Worm (Caenorhabditis elegans): ENCODE measurements around the gene F22B7.3.

The F22B7.3 gene

DNA sequence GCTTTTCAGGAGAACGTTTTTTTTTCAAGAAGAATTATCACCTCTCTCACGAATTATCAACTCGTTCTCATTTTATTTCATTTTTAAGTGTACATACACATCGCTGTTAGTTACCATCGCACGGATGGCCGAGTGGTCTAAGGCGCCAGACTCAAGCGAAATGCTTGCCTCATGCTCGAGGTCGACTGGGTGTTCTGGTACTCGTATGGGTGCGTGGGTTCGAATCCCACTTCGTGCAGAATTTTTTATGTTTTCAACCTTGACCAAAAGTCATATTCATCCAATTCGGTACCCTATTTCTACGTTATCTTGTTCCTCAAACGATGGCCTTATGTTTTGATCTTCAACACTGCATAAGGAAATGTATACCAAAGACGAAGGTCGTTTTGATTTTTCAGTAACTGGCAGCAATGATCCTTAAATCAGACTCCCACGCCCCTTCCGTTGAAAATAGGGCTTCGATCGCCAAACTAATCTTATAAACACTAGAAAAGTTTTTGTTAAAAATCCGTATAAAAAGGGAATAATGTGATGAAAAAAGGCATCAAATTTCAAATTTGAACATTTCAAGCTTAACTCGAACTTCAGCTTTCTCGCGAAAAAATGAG lies 9.4 kb upstream of the F22B7.3 start, which contains the start of gene fip-1:
TSS of gene fip-1 (plus strand) at position 558 of the 608 bp plus-strand sequence.
- TF ChIP-seq fkh-10 (GFP tag; optimal IDR thresholded peaks at IDR 0.05), result no peak
- no peak for TF ChIP-seq egl-27 (tag; optimal IDR thresholded peaks at IDR 0.05)
- TF ChIP-seq fos-1 (tag; optimal IDR thresholded peaks at IDR 0.05), result no peak
- no peak for TF ChIP-seq nhr-28 (tag; optimal IDR thresholded peaks at IDR 0.05)
- TF ChIP-seq pqm-1 (tag; optimal IDR thresholded peaks at IDR 0.05), result peak; percentile 9
- TF ChIP-seq nhr-43 (tag; optimal IDR thresholded peaks at IDR 0.05; ENCODE audit: poor library complexity, severe bottlenecking), result peak; percentile 9
- TF ChIP-seq elt-2 (tag; optimal IDR thresholded peaks at IDR 0.05), result peak; percentile 20
- no peak for TF ChIP-seq pha-4 (tag; optimal IDR thresholded peaks at IDR 0.05)
- TF ChIP-seq mdl-1 (tag; optimal IDR thresholded peaks at IDR 0.05), result no peak
- no peak for TF ChIP-seq nhr-237 (tag; optimal IDR thresholded peaks at IDR 0.05)

DNA sequence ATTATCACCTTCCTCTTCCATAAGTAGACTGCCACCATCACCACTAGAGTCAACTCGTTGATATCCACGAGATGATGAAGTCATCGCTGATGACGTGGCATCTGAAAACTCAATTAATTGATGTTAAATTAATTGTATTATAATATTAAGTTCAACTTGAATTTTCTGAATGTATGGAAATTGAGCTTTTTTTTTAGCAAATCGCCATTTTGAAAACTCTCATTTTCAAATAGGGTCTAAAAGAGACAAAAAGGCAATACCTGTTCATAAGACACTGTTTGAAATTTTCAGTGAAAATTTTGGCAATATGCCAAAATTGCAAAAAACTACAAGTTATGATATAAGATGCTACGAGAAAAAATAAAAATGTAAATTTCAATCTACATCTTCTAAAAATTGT lies 5.0 kb upstream of the F22B7.3 start, which contains the start of gene twk-7:
TSS of gene twk-7 (minus strand) at position 101 of the 400 bp plus-strand sequence.
- TF ChIP-seq egl-27 (tag; optimal IDR thresholded peaks at IDR 0.05), result no peak
- TF ChIP-seq elt-2 (tag; optimal IDR thresholded peaks at IDR 0.05), result no peak
- TF ChIP-seq sea-2 (GFP tag; optimal IDR thresholded peaks at IDR 0.05), result no peak
- TF ChIP-seq nhr-11 (tag; optimal IDR thresholded peaks at IDR 0.05), result no peak
- no peak for TF ChIP-seq fkh-10 (GFP tag; optimal IDR thresholded peaks at IDR 0.05)
- TF ChIP-seq pha-4 (tag; optimal IDR thresholded peaks at IDR 0.05), result no peak
- no peak for TF ChIP-seq lin-15B (tag; optimal IDR thresholded peaks at IDR 0.05)
- TF ChIP-seq zag-1 (tag; optimal IDR thresholded peaks at IDR 0.05), result no peak
- no peak for TF ChIP-seq skn-1 (tag; optimal IDR thresholded peaks at IDR 0.05)
- no peak for TF ChIP-seq snpc-4 (tag; optimal IDR thresholded peaks at IDR 0.05)
- TF ChIP-seq fkh-2 (tag; optimal IDR thresholded peaks at IDR 0.05), result no peak
- TF ChIP-seq nfya-1 (tag; optimal IDR thresholded peaks at IDR 0.05; ENCODE audit: insufficient read depth), result no peak
- no peak for TF ChIP-seq nhr-28 (tag; optimal IDR thresholded peaks at IDR 0.05)
- TF ChIP-seq nhr-77 (tag; optimal IDR thresholded peaks at IDR 0.05), result no peak
- TF ChIP-seq nhr-76 (tag; optimal IDR thresholded peaks at IDR 0.05), result no peak
- no peak for TF ChIP-seq ama-1 (optimal IDR thresholded peaks at IDR 0.05)
- TF ChIP-seq unc-39 (tag; optimal IDR thresholded peaks at IDR 0.05), result no peak
- TF ChIP-seq fos-1 (tag; optimal IDR thresholded peaks at IDR 0.05), result no peak
- no peak for TF ChIP-seq nhr-43 (tag; optimal IDR thresholded peaks at IDR 0.05; ENCODE audit: poor library complexity, severe bottlenecking)

DNA sequence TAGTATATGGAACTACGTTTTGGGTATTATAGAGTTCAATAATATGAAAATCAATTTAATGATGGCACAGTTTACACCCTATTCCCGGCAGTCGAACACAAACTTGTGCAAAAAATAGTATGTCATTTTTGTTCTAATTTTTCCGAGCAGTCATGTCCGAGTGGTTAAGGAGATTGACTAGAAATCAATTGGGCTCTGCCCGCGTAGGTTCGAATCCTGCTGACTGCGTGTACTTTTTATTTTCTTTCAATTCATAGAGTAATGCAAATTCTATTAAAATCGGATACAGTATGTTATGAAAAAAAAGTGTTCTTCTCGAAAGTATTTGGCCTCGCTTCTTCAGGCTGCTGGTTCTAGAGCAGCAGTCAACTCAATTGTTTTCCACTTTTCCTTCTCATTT lies 2.7 kb upstream of the F22B7.3 start:
- TF ChIP-seq nhr-43 (tag; optimal IDR thresholded peaks at IDR 0.05; ENCODE audit: poor library complexity, severe bottlenecking), result peak; percentile 40
- TF ChIP-seq elt-2 (tag; optimal IDR thresholded peaks at IDR 0.05), result peak; percentile 12
- no peak for TF ChIP-seq fos-1 (tag; optimal IDR thresholded peaks at IDR 0.05)

DNA sequence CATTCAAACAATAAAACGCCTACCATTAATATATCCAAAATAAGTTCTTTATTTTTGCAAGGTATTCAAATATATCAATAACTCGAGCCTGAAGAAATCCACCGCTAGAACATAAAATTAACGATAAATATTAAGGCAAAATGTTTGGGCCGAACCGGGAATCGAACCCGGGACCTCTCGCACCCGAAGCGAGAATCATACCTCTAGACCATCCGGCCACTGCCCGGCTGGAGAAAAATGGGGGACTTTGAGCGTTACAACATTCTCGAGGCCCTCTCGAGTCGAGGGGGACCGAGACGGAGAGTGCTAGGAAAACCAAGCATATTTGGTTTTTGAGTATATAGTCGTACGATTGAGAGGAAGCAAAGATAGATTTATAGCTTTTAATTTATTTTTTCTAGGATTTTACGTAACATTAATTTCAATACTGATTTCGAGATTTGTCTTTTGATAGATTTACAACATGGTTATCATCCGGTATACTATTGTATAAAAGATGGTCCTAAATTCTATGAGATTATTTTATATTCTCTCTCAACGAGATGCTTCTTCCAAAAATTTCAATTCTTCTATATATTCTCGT lies 1.6 kb downstream of the F22B7.3 start, which contains the start of gene flp-23:
TSS of gene flp-23 (plus strand) at position 533 of the 583 bp plus-strand sequence.
- TF ChIP-seq nhr-67 (tag; optimal IDR thresholded peaks at IDR 0.05) (no peak), egl-27 (tag; optimal IDR thresholded peaks at IDR 0.05) (no peak), pqm-1 (tag; optimal IDR thresholded peaks at IDR 0.05) (no peak), fkh-10 (GFP tag; optimal IDR thresholded peaks at IDR 0.05) (no peak), skn-1 (tag; optimal IDR thresholded peaks at IDR 0.05) (peak; percentile 45), fkh-2 (tag; optimal IDR thresholded peaks at IDR 0.05) (no peak), nhr-77 (tag; optimal IDR thresholded peaks at IDR 0.05) (no peak), ceh-9 (tag; optimal IDR thresholded peaks at IDR 0.05) (no peak), nhr-12 (tag; optimal IDR thresholded peaks at IDR 0.05) (no peak), ztf-4 (tag; optimal IDR thresholded peaks at IDR 0.05) (no peak), ceh-16 (tag; optimal IDR thresholded peaks at IDR 0.05) (no peak), lin-15B (tag; optimal IDR thresholded peaks at IDR 0.05) (no peak), nfya-1 (tag; optimal IDR thresholded peaks at IDR 0.05; ENCODE audit: insufficient read depth) (peak; percentile 44), tbx-2 (tag; optimal IDR thresholded peaks at IDR 0.05) (no peak), nhr-237 (tag; optimal IDR thresholded peaks at IDR 0.05) (no peak), nhr-76 (tag; optimal IDR thresholded peaks at IDR 0.05) (no peak), eor-1 (tag; optimal IDR thresholded peaks at IDR 0.05) (no peak), ama-1 (optimal IDR thresholded peaks at IDR 0.05) (no peak), aly-2 (tag; optimal IDR thresholded peaks at IDR 0.05) (no peak), ztf-11 (tag; optimal IDR thresholded peaks at IDR 0.05) (no peak), mml-1 (tag; optimal IDR thresholded peaks at IDR 0.05) (no peak), nhr-25 (tag; optimal IDR thresholded peaks at IDR 0.05) (no peak), pha-4 (tag; optimal IDR thresholded peaks at IDR 0.05) (peak; percentile 16), lin-39 (tag; optimal IDR thresholded peaks at IDR 0.05) (peak; percentile 35), unc-39 (tag; optimal IDR thresholded peaks at IDR 0.05) (no peak), nhr-28 (tag; optimal IDR thresholded peaks at IDR 0.05) (no peak), hmg-11 (tag; optimal IDR thresholded peaks at IDR 0.05) (peak; percentile 28), unc-62 (GFP tag; optimal IDR thresholded peaks at IDR 0.05) (no peak), egl-5 (tag; optimal IDR thresholded peaks at IDR 0.05) (peak; percentile 8), elt-3 (tag; optimal IDR thresholded peaks at IDR 0.05) (no peak), jun-1 (tag; optimal IDR thresholded peaks at IDR 0.05) (no peak), nhr-11 (tag; optimal IDR thresholded peaks at IDR 0.05) (no peak)
